Worm (Caenorhabditis elegans) whole organism, midembryonic: Measurements from ENCODE around the gene F28H6.4.

Experiments used
- T22C8.4 ChIP-seq: fragments of 200-800 bp; sonication (Bioruptor generic); IDR thresholded peaks from 2 replicates; pipeline ENCODE4 v1.3.6; 2022; ENCODE audit warnings: missing genetic modification characterization, missing compliant biosample characterization
- cog-1 ChIP-seq: sonication (generic microtip); optimal IDR thresholded peaks from 2 replicates; lab custom pipeline; 2016; ENCODE audit warnings: missing genetic modification characterization, missing compliant biosample characterization
- flt-1 ChIP-seq: fragments of 200-800 bp; sonication (Bioruptor generic); IDR thresholded peaks from 2 replicates; pipeline ENCODE4 v1.3.6; 2022; ENCODE audit warnings: missing genetic modification characterization, missing compliant biosample characterization
- klf-2 ChIP-seq: fragments of 200-800 bp; sonication (Bioruptor generic); conservative IDR thresholded peaks from 2 replicates; pipeline ENCODE4 v1.3.6; 2022; ENCODE audit warnings: missing genetic modification reagents, missing genetic modification characterization, missing compliant biosample characterization
- med-1 ChIP-seq: sonication (generic microtip); optimal IDR thresholded peaks from 2 replicates; lab custom pipeline; 2017; ENCODE audit warnings: missing genetic modification characterization, mild to moderate bottlenecking, missing compliant biosample characterization, antibody characterized with exemption, missing genetic modification reagents; ENCODE audit not compliant: insufficient read depth
- ztf-29 ChIP-seq: fragments of 200-800 bp; sonication (Bioruptor generic); IDR thresholded peaks from 2 replicates; pipeline ENCODE4 v1.3.6; 2022; ENCODE audit warnings: missing genetic modification reagents, missing genetic modification characterization, missing compliant biosample characterization

ce11 chrX:14152644-14153043, 25.0 kb downstream of the F28H6.4 start:
- no peak for TF ChIP-seq flt-1 (GFP tag; lab: Robert Waterston, UW)
- no peak for TF ChIP-seq med-1 (GFP tag; lab: Kevin White, UChicago)
- no peak for TF ChIP-seq klf-2
- no peak for TF ChIP-seq cog-1 (tag; lab: Kevin White, UChicago)
- no peak for TF ChIP-seq ztf-29
- no peak for TF ChIP-seq T22C8.4 (GFP tag; lab: Robert Waterston, UW)
